Fruit fly (Drosophila melanogaster) whole organism, prepupa: ENCODE data around the gene CG1896.

Experiments
- Blimp-1 ChIP-seq: fragments of 200-800 bp; sonication (Bioruptor generic); optimal IDR thresholded peaks from 3 replicates; lab custom pipeline; 2017; ENCODE audit warnings: missing biosample characterization, missing genetic modification characterization, mild to moderate bottlenecking, moderate library complexity, missing genetic modification reagents
- CG10631 ChIP-seq: fragments of 200-800 bp; sonication (Bioruptor generic); optimal IDR thresholded peaks from 2 replicates; lab custom pipeline; 2016; ENCODE audit warnings: missing biosample characterization, missing genetic modification characterization
- CG10669 ChIP-seq: fragments of 200-800 bp; sonication (Bioruptor generic); optimal IDR thresholded peaks from 3 replicates; lab custom pipeline; 2018; ENCODE audit warnings: missing biosample characterization, mild to moderate bottlenecking, missing genetic modification characterization, moderate library complexity
- CG11294 ChIP-seq: fragments of 200-800 bp; sonication (Bioruptor generic); IDR thresholded peaks from 2 replicates; pipeline ENCODE4 v1.3.6; 2022; ENCODE audit warnings: missing biosample characterization, missing genetic modification characterization
- CG11762 ChIP-seq: fragments of 200-800 bp; sonication (Bioruptor generic); optimal IDR thresholded peaks from 3 replicates; lab custom pipeline; 2016; ENCODE audit warnings: missing biosample characterization, missing genetic modification characterization; ENCODE audit not compliant: insufficient read depth
- CG11902 ChIP-seq: fragments of 200-800 bp; sonication (Bioruptor generic); optimal IDR thresholded peaks from 3 replicates; lab custom pipeline; 2016; ENCODE audit warnings: missing biosample characterization, missing genetic modification characterization
- CG15336 ChIP-seq: fragments of 200-800 bp; sonication (Bioruptor generic); IDR thresholded peaks from 2 replicates; pipeline ENCODE4 v1.3.6; 2022; ENCODE audit warnings: missing biosample characterization, missing genetic modification characterization
- CG1621 ChIP-seq: fragments of 200-800 bp; sonication (Bioruptor generic); optimal IDR thresholded peaks from 3 replicates; lab custom pipeline; 2018; ENCODE audit warnings: missing biosample characterization, mild to moderate bottlenecking, missing genetic modification characterization
- CG3032 ChIP-seq: fragments of 200-800 bp; optimal IDR thresholded peaks from 2 replicates; lab custom pipeline; 2019; ENCODE audit warnings: missing biosample characterization, mild to moderate bottlenecking, missing genetic modification characterization, moderate library complexity
- CG31627 ChIP-seq: fragments of 200-800 bp; sonication (Bioruptor generic); optimal IDR thresholded peaks from 3 replicates; lab custom pipeline; 2016; ENCODE audit warnings: missing biosample characterization, missing genetic modification characterization
- CG32006 ChIP-seq: fragments of 200-800 bp; sonication (Bioruptor generic); optimal IDR thresholded peaks from 3 replicates; lab custom pipeline; 2017; ENCODE audit warnings: missing biosample characterization, mild to moderate bottlenecking, missing genetic modification characterization
- CG34406 ChIP-seq: fragments of 200-800 bp; sonication (Bioruptor generic); optimal IDR thresholded peaks from 3 replicates; lab custom pipeline; 2016; ENCODE audit warnings: missing biosample characterization, missing genetic modification characterization
- CG6163 ChIP-seq: fragments of 200-800 bp; sonication (Bioruptor generic); IDR thresholded peaks from 3 replicates; pipeline ENCODE4 v1.3.6; 2022; ENCODE audit warnings: missing biosample characterization, missing genetic modification characterization
- CG6276 ChIP-seq: fragments of 200-800 bp; sonication (Bioruptor generic); optimal IDR thresholded peaks from 2 replicates; lab custom pipeline; 2017; ENCODE audit warnings: missing biosample characterization, mild to moderate bottlenecking, missing genetic modification characterization
- CG6792 ChIP-seq: fragments of 200-800 bp; sonication (Bioruptor generic); optimal IDR thresholded peaks from 3 replicates; lab custom pipeline; 2016; ENCODE audit warnings: missing biosample characterization, missing genetic modification characterization
- CG6808 ChIP-seq: fragments of 200-800 bp; sonication (Bioruptor generic); optimal IDR thresholded peaks from 3 replicates; lab custom pipeline; 2017; ENCODE audit warnings: missing biosample characterization, missing genetic modification characterization, mild to moderate bottlenecking, moderate library complexity, missing genetic modification reagents
- CG6854 ChIP-seq: fragments of 200-800 bp; sonication (Bioruptor generic); optimal IDR thresholded peaks from 2 replicates; lab custom pipeline; 2017; ENCODE audit warnings: missing biosample characterization, mild to moderate bottlenecking, missing genetic modification characterization
- CG7368 ChIP-seq: fragments of 200-800 bp; sonication (Bioruptor generic); optimal IDR thresholded peaks from 3 replicates; lab custom pipeline; 2016; ENCODE audit warnings: missing biosample characterization, missing genetic modification characterization
- CG8119 ChIP-seq: fragments of 200-800 bp; sonication (Bioruptor generic); IDR thresholded peaks from 3 replicates; pipeline ENCODE4 v1.3.6; 2022; ENCODE audit warnings: missing biosample characterization, missing genetic modification characterization
- CG9139 ChIP-seq: fragments of 200-800 bp; sonication (Bioruptor generic); optimal IDR thresholded peaks from 3 replicates; lab custom pipeline; 2017; ENCODE audit warnings: missing biosample characterization, mild to moderate bottlenecking, missing genetic modification characterization
- Eip75B ChIP-seq: fragments of 200-800 bp; sonication (Bioruptor generic); optimal IDR thresholded peaks from 3 replicates; lab custom pipeline; 2016; ENCODE audit warnings: missing biosample characterization, missing genetic modification characterization
- Eip78C ChIP-seq: fragments of 200-800 bp; sonication (Bioruptor generic); peaks from one replicate; lab custom pipeline; 2016; ENCODE audit warnings: missing biosample characterization, missing genetic modification characterization
- Eip93F ChIP-seq: fragments of 200-800 bp; sonication (Bioruptor generic); optimal IDR thresholded peaks from 2 replicates; lab custom pipeline; 2016; ENCODE audit warnings: missing biosample characterization, mild to moderate bottlenecking, missing genetic modification characterization
- Ets96B ChIP-seq: fragments of 200-800 bp; optimal IDR thresholded peaks from 2 replicates; lab custom pipeline; 2019; ENCODE audit warnings: missing biosample characterization, mild to moderate bottlenecking, missing genetic modification characterization, moderate library complexity
- Hr38 ChIP-seq: sonication (Bioruptor generic); optimal IDR thresholded peaks from 2 replicates; lab custom pipeline; 2016; ENCODE audit warnings: missing biosample characterization, missing genetic modification characterization
- Hr39 ChIP-seq: fragments of 200-800 bp; sonication (Bioruptor generic); optimal IDR thresholded peaks from 2 replicates; lab custom pipeline; 2016; ENCODE audit warnings: missing biosample characterization, missing genetic modification characterization
- Hr4 ChIP-seq: fragments of 200-800 bp; sonication (Bioruptor generic); optimal IDR thresholded peaks from 3 replicates; lab custom pipeline; 2016; ENCODE audit warnings: missing biosample characterization, missing genetic modification characterization
- Met ChIP-seq: fragments of 200-800 bp; sonication (Bioruptor generic); optimal IDR thresholded peaks from 3 replicates; lab custom pipeline; 2016; ENCODE audit warnings: missing biosample characterization, missing genetic modification characterization
- Smox ChIP-seq: fragments of 200-800 bp; sonication (Bioruptor generic); optimal IDR thresholded peaks from 3 replicates; lab custom pipeline; 2016; ENCODE audit warnings: missing biosample characterization, missing genetic modification characterization
- Sox102F ChIP-seq: fragments of 200-800 bp; sonication (Bioruptor generic); optimal IDR thresholded peaks from 2 replicates; lab custom pipeline; 2016; ENCODE audit warnings: missing biosample characterization, mild to moderate bottlenecking, missing genetic modification characterization
- Sox15 ChIP-seq: fragments of 200-800 bp; sonication (Bioruptor generic); optimal IDR thresholded peaks from 3 replicates; lab custom pipeline; 2016; ENCODE audit warnings: missing biosample characterization, missing genetic modification characterization
- achi ChIP-seq: fragments of 200-800 bp; sonication (Bioruptor generic); optimal IDR thresholded peaks from 3 replicates; lab custom pipeline; 2016; ENCODE audit warnings: missing biosample characterization, missing genetic modification characterization
- acj6 ChIP-seq: fragments of 200-800 bp; sonication (Bioruptor generic); optimal IDR thresholded peaks from 3 replicates; lab custom pipeline; 2016; ENCODE audit warnings: missing biosample characterization, missing genetic modification characterization
- dac ChIP-seq: fragments of 200-800 bp; sonication (Bioruptor generic); optimal IDR thresholded peaks from 2 replicates; lab custom pipeline; 2017; ENCODE audit warnings: missing biosample characterization, mild to moderate bottlenecking, missing genetic modification characterization
- dsx ChIP-seq: fragments of 200-800 bp; optimal IDR thresholded peaks from 3 replicates; lab custom pipeline; 2019; ENCODE audit warnings: missing biosample characterization, mild to moderate bottlenecking, missing genetic modification characterization, moderate library complexity; ENCODE audit not compliant: poor library complexity, severe bottlenecking
- eg ChIP-seq: fragments of 200-800 bp; sonication (Bioruptor generic); IDR thresholded peaks from 3 replicates; pipeline ENCODE4 v1.3.6; 2022; ENCODE audit warnings: missing biosample characterization, missing genetic modification characterization
- esn ChIP-seq: fragments of 200-800 bp; sonication (Bioruptor generic); optimal IDR thresholded peaks from 2 replicates; lab custom pipeline; 2016; ENCODE audit warnings: missing biosample characterization, mild to moderate bottlenecking, missing genetic modification characterization, moderate library complexity
- fd59A ChIP-seq: fragments of 200-800 bp; sonication (Bioruptor generic); optimal IDR thresholded peaks from 2 replicates; lab custom pipeline; 2017; ENCODE audit warnings: missing biosample characterization, mild to moderate bottlenecking, missing genetic modification characterization, missing genetic modification reagents
- pdm3 ChIP-seq: fragments of 200-800 bp; sonication (Bioruptor generic); optimal IDR thresholded peaks from 3 replicates; lab custom pipeline; 2016; ENCODE audit warnings: missing biosample characterization, missing genetic modification characterization
- ss ChIP-seq, 2 experiments: fragments of 200-800 bp; sonication (Bioruptor generic); optimal IDR thresholded peaks; 2 replicates in 1 of 2; 3 replicates in 1 of 2; lab custom pipeline; 2017 to 2018; ENCODE audit warnings: mild to moderate bottlenecking in 2 of 2, missing biosample characterization in 2 of 2, missing genetic modification characterization in 2 of 2, moderate library complexity in 1 of 2
- svp ChIP-seq: fragments of 200-800 bp; sonication (Bioruptor generic); peaks from one replicate; lab custom pipeline; 2016; ENCODE audit warnings: missing biosample characterization, missing genetic modification characterization
- topi ChIP-seq: fragments of 200-800 bp; sonication (Bioruptor generic); optimal IDR thresholded peaks from 3 replicates; lab custom pipeline; 2016; ENCODE audit warnings: missing biosample characterization, missing genetic modification characterization
- vri ChIP-seq: fragments of 200-800 bp; sonication (Bioruptor generic); optimal IDR thresholded peaks from 3 replicates; lab custom pipeline; 2016; ENCODE audit warnings: missing biosample characterization, mild to moderate bottlenecking, missing genetic modification characterization

CG1896 gene

DNA sequence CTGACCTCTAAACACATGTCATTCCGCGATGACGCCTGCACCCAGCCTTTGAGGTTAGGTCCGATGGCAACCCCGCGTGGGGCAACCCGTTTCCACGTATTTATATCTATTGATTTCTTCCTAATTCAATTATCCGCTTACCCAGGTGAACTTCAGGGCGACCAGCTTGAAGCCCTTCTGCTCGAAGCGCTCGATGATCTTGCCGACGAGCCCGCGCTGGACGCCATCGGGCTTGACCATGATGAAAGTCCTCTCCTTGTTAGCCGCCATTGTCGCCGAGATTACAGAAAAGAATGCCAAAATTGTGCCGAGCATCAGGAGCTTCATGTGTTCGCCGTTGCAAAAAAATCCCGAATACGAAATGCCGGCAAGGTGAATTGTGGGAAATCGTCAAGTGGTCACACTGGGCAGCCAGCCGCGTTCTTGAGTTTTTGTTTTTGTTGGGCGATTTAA, 1.6 kb downstream of the CG1896 start, which contains the start of gene awd (continued):
- TF ChIP-seq Sox102F (GFP tag; lab: Kevin White, UChicago) (no peak), Hr38 (GFP tag; lab: Kevin White, UChicago) (no peak), CG11294 (GFP tag; lab: Robert Waterston, UW) (no peak), CG31627 (GFP tag; lab: Kevin White, UChicago) (no peak), CG15336 (GFP tag; lab: Robert Waterston, UW) (no peak), Ets96B (no peak), esn (GFP tag; lab: Kevin White, UChicago) (peak; percentile 35), ss (GFP tag; optimal IDR thresholded peaks at IDR 0.05; lab: Kevin White, UChicago) (peak; percentile 42 to 47), topi (peak; percentile 35), Eip93F (GFP tag; lab: Kevin White, UChicago) (no peak), CG1621 (peak; percentile 44), Hr39 (GFP tag; lab: Kevin White, UChicago) (no peak), CG7368 (no peak), CG6808 (GFP tag; lab: Kevin White, UChicago) (peak; percentile 25), CG3032 (tag; lab: Kevin White, UChicago) (peak; percentile 9), CG6792 (GFP tag; lab: Kevin White, UChicago) (no peak), CG11902 (no peak), pdm3 (GFP tag; lab: Kevin White, UChicago) (no peak), CG6163 (peak; percentile 14; the same call in 1 of the 3 replicates), eg (GFP tag; lab: Robert Waterston, UW) (no peak), dac (GFP tag; lab: Kevin White, UChicago) (no peak), CG34406 (GFP tag; lab: Kevin White, UChicago) (no peak), CG10631 (no peak), CG6276 (GFP tag; lab: Kevin White, UChicago) (no peak), CG10669 (GFP tag; lab: Kevin White, UChicago) (no peak), Hr4 (no peak), Eip78C (peak; percentile 70), fd59A (GFP tag; lab: Kevin White, UChicago) (no peak), svp (GFP tag; lab: Kevin White, UChicago) (peak; percentile 86), Blimp-1 (GFP tag; lab: Kevin White, UChicago) (no peak), acj6 (no peak), Met (GFP tag; lab: Kevin White, UChicago) (peak; percentile 6), CG11762 (GFP tag; lab: Kevin White, UChicago) (no peak), Sox15 (no peak), dsx (GFP tag; lab: Kevin White, UChicago) (peak; percentile 10), Smox (no peak), Eip75B (GFP tag; lab: Kevin White, UChicago) (peak; percentile 51), CG9139 (GFP tag; lab: Kevin White, UChicago) (peak; percentile 15)

DNA sequence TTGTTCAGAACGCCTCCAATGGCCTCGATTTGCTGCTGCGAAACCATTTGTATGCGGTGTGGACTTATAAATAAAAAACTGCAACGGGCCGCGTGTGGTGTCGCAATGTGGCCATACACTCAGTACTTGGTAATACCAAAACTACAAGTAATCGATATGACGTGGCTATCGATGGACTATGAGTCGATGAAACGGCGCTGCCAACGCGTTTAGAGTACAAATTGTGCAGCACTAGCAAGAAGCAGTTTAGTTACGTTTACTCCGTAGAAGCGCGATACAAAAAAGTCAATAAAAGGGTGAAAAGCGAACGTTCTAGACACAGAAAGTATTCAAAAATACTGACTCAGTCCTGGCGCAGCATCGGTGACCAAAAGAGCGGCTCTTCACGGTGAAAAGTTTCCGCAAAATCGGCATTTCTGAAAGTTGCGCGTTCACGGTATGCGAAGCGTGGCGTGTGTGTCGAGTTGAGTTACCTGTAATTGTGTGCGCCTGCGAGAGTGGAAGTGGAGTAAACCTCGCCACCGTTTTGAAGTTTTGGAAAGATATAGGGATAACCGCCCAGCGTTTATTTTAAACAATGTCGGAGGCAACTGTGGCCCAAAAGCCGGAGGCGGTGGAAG, 3.5 kb downstream of the CG1896 start, which contains the start of the genes nero and CG1910:
TSS of gene nero (minus strand) at position 130 of the 620 bp plus-strand sequence.
TSS of gene CG1910 (plus strand) at position 215 of the 620 bp plus-strand sequence.
- no peak for TF ChIP-seq CG15336 (GFP tag; lab: Robert Waterston, UW)
- no peak for TF ChIP-seq CG32006
- TF ChIP-seq Met (GFP tag; lab: Kevin White, UChicago), result no peak
- TF ChIP-seq CG6854 (GFP tag; lab: Kevin White, UChicago), result no peak
- TF ChIP-seq esn (GFP tag; lab: Kevin White, UChicago), result peak; percentile 33
- TF ChIP-seq CG11902, result no peak
- TF ChIP-seq CG11762 (GFP tag; lab: Kevin White, UChicago), result no peak
- TF ChIP-seq Eip78C, result no peak
- peak; percentile 50 for TF ChIP-seq CG1621
- TF ChIP-seq achi, result no peak
- TF ChIP-seq CG6163, result no peak
- no peak for TF ChIP-seq vri (GFP tag; lab: Kevin White, UChicago)
- TF ChIP-seq CG3032 (tag; lab: Kevin White, UChicago), result peak; percentile 11
- TF ChIP-seq Sox102F (GFP tag; lab: Kevin White, UChicago), result no peak
- TF ChIP-seq CG8119 (GFP tag; lab: Robert Waterston, UW), result no peak
